Worm (Caenorhabditis elegans): ENCODE measurements around the gene alh-1.

Gene alh-1

ce11 chrIII:5036158-5036557 is 41.4 kb upstream of the alh-1 start, which contains the start of gene C45G9.6:
Gene C45G9.6, plus strand, starts transcription at chrIII:5036458.
- TF ChIP-seq zfh-2 (GFP tag; conservative IDR thresholded peaks at IDR 0.05): no peak
- TF ChIP-seq attf-5 (GFP tag; optimal IDR thresholded peaks at IDR 0.05): no peak
- no peak for TF ChIP-seq ets-4 (GFP tag; optimal IDR thresholded peaks at IDR 0.05)
- no peak for TF ChIP-seq B0336.3 (GFP tag; IDR thresholded peaks at IDR 0.05)
- TF ChIP-seq madf-8 (GFP tag; conservative IDR thresholded peaks at IDR 0.05): no peak
- no peak for TF ChIP-seq ama-1 (optimal IDR thresholded peaks at IDR 0.05)
- no peak for TF ChIP-seq ama-1 (GFP tag; optimal IDR thresholded peaks at IDR 0.05)
- no peak for TF ChIP-seq cebp-2 (GFP tag; IDR thresholded peaks at IDR 0.05)
- TF ChIP-seq C17E4.6 (GFP tag; IDR thresholded peaks at IDR 0.05): no peak
- no peak for TF ChIP-seq unc-62 (GFP tag; optimal IDR thresholded peaks at IDR 0.05)

ce11 chrIII:5042112-5042511 is 35.5 kb upstream of the alh-1 start, which contains the start of gene nlp-43:
Gene nlp-43, plus strand, starts transcription at chrIII:5042412.
- TF ChIP-seq fkh-3 (tag; optimal IDR thresholded peaks at IDR 0.05) (no peak), sea-2 (GFP tag; IDR thresholded peaks at IDR 0.05) (no peak), snpc-1.1 (tag; optimal IDR thresholded peaks at IDR 0.05; ENCODE audit: insufficient read depth) (no peak), ZK185.1 (tag; optimal IDR thresholded peaks at IDR 0.05; ENCODE audit: poor library complexity, severe bottlenecking) (no peak), ztf-28 (GFP tag; IDR thresholded peaks at IDR 0.05) (no peak), mes-4 (tag; optimal IDR thresholded peaks at IDR 0.05) (no peak), bed-1 (GFP tag; IDR thresholded peaks at IDR 0.05) (no peak), F57C9.4 (tag; optimal IDR thresholded peaks at IDR 0.05) (no peak), lin-35 (GFP tag; optimal IDR thresholded peaks at IDR 0.05) (no peak), hmg-20 (GFP tag; IDR thresholded peaks at IDR 0.05) (no peak), repo-1 (tag; optimal IDR thresholded peaks at IDR 0.05) (no peak), T07F8.4 (tag; optimal IDR thresholded peaks at IDR 0.05) (no peak), lir-1 (GFP tag; conservative IDR thresholded peaks at IDR 0.05) (no peak), hmg-1.2 (GFP tag; IDR thresholded peaks at IDR 0.05) (no peak), nhr-120 (GFP tag; IDR thresholded peaks at IDR 0.05) (no peak), F37B4.10 (GFP tag; IDR thresholded peaks at IDR 0.05) (no peak)

- no peak for TF ChIP-seq repo-1 (tag; optimal IDR thresholded peaks at IDR 0.05)
- no peak for TF ChIP-seq F33H1.4 (GFP tag; IDR thresholded peaks at IDR 0.05)
- no peak for TF ChIP-seq ztf-26 (tag; optimal IDR thresholded peaks at IDR 0.05)
- no peak for TF ChIP-seq hrde-1 (tag; optimal IDR thresholded peaks at IDR 0.05; ENCODE audit: borderline replicate concordance)
- no peak for TF ChIP-seq ceh-79 (tag; optimal IDR thresholded peaks at IDR 0.05)
- no peak for TF ChIP-seq snpc-1.1 (tag; optimal IDR thresholded peaks at IDR 0.05; ENCODE audit: insufficient read depth)
- TF ChIP-seq nfyb-1 (GFP tag; IDR thresholded peaks at IDR 0.05): no peak
- no peak for TF ChIP-seq C06A6.2 (GFP tag; conservative IDR thresholded peaks at IDR 0.05)
Observed at ce11 chrIII:5044709-5045108, 32.9 kb upstream of the alh-1 start, which contains the start of gene C45G9.14. Gene C45G9.14, plus strand, starts transcription at chrIII:5045009.

ce11 chrIII:5047175-5047574 is 30.4 kb upstream of the alh-1 start, which contains the start of gene txbp-3:
Gene txbp-3, minus strand, starts transcription at chrIII:5047459.
- no peak for TF ChIP-seq rpc-1 (optimal IDR thresholded peaks at IDR 0.05)
- TF ChIP-seq rpc-1 (tag; optimal IDR thresholded peaks at IDR 0.05): no peak
- TF ChIP-seq nhr-120 (GFP tag; IDR thresholded peaks at IDR 0.05): no peak
- no peak for TF ChIP-seq snpc-4 (GFP tag; optimal IDR thresholded peaks at IDR 0.05)
- peak in 1 of 4 experiments; percentile 49 for TF ChIP-seq snpc-4 (tag; optimal IDR thresholded peaks at IDR 0.05)
- TF ChIP-seq F49E8.2 (tag; optimal IDR thresholded peaks at IDR 0.05; ENCODE audit: insufficient read depth): no peak
- TF ChIP-seq fkh-3 (tag; optimal IDR thresholded peaks at IDR 0.05): no peak
- no peak for TF ChIP-seq tbp1 (GFP tag; optimal IDR thresholded peaks at IDR 0.05)
- TF ChIP-seq hmg-1.2 (GFP tag; IDR thresholded peaks at IDR 0.05): peak; percentile 20; the same call in 1 of the 2 replicates
- no peak for TF ChIP-seq ama-1 (optimal IDR thresholded peaks at IDR 0.05)
- no peak for TF ChIP-seq ama-1 (GFP tag; optimal IDR thresholded peaks at IDR 0.05)
- no peak for TF ChIP-seq sea-2 (GFP tag; IDR thresholded peaks at IDR 0.05)
- TF ChIP-seq ets-4 (GFP tag; optimal IDR thresholded peaks at IDR 0.05): peak; percentile 36
- TF ChIP-seq nhr-80 (tag; optimal IDR thresholded peaks at IDR 0.05): peak; percentile 90

All from whole organism, young adult.